Fruit fly (Drosophila melanogaster) whole organism, pupa: ENCODE measurements around the gene IA-2.

Experiments used
- CG10348 ChIP-seq: fragments of 200-800 bp; sonication (Bioruptor generic); IDR thresholded peaks from 2 replicates; pipeline ENCODE4 v1.3.6; 2022; ENCODE audit warnings: missing biosample characterization, missing genetic modification characterization
- CG12605 ChIP-seq: fragments of 200-800 bp; sonication (Bioruptor generic); IDR thresholded peaks from 2 replicates; pipeline ENCODE4 v1.3.6; 2022; ENCODE audit warnings: missing biosample characterization, missing genetic modification characterization
- CG13204 ChIP-seq: fragments of 200-800 bp; sonication (Bioruptor generic); optimal IDR thresholded peaks from 2 replicates; lab custom pipeline; 2018; ENCODE audit warnings: missing biosample characterization, mild to moderate bottlenecking, missing genetic modification characterization, moderate library complexity
- CG14655 ChIP-seq: fragments of 200-800 bp; sonication (Bioruptor generic); optimal IDR thresholded peaks from 3 replicates; lab custom pipeline; 2017; ENCODE audit warnings: mild to moderate bottlenecking, missing biosample characterization, missing genetic modification reagents, missing genetic modification characterization
- CG15710 ChIP-seq: fragments of 200-800 bp; sonication (Bioruptor generic); optimal IDR thresholded peaks from 2 replicates; lab custom pipeline; 2018; ENCODE audit warnings: missing biosample characterization, mild to moderate bottlenecking, missing genetic modification characterization, moderate library complexity
- CG17806 ChIP-seq: fragments of 200-800 bp; sonication (Bioruptor generic); optimal IDR thresholded peaks from 2 replicates; lab custom pipeline; 2018; ENCODE audit warnings: missing biosample characterization, mild to moderate bottlenecking, missing genetic modification characterization, moderate library complexity
- CG32121 ChIP-seq: fragments of 200-800 bp; sonication (Bioruptor generic); IDR thresholded peaks from 2 replicates; pipeline ENCODE4 v1.3.6; 2022; ENCODE audit warnings: missing biosample characterization, missing genetic modification characterization
- CG34367 ChIP-seq: fragments of 200-800 bp; sonication (Bioruptor generic); optimal IDR thresholded peaks from 2 replicates; lab custom pipeline; 2018; ENCODE audit warnings: missing biosample characterization, mild to moderate bottlenecking, missing genetic modification characterization
- CG4496 ChIP-seq: fragments of 200-800 bp; sonication (Bioruptor generic); IDR thresholded peaks from 3 replicates; pipeline ENCODE4 v1.3.6; 2022; ENCODE audit warnings: missing biosample characterization, missing genetic modification characterization
- CG8159 ChIP-seq: fragments of 200-800 bp; sonication (Bioruptor generic); optimal IDR thresholded peaks from 3 replicates; lab custom pipeline; 2018; ENCODE audit warnings: missing biosample characterization, mild to moderate bottlenecking, missing genetic modification characterization, moderate library complexity
- CG8301 ChIP-seq: fragments of 200-800 bp; sonication (Bioruptor generic); optimal IDR thresholded peaks from 2 replicates; lab custom pipeline; 2018; ENCODE audit warnings: missing biosample characterization, mild to moderate bottlenecking, missing genetic modification characterization
- CG9948 ChIP-seq: fragments of 200-800 bp; sonication (Bioruptor generic); optimal IDR thresholded peaks from 2 replicates; lab custom pipeline; 2018; ENCODE audit warnings: missing biosample characterization, mild to moderate bottlenecking, missing genetic modification characterization, moderate library complexity
- D1 ChIP-seq: fragments of 200-800 bp; sonication (Bioruptor generic); optimal IDR thresholded peaks from 2 replicates; lab custom pipeline; 2018; ENCODE audit warnings: missing biosample characterization, mild to moderate bottlenecking, missing genetic modification characterization, moderate library complexity
- EcR ChIP-seq: fragments of 200-800 bp; sonication (Bioruptor generic); optimal IDR thresholded peaks from 3 replicates; lab custom pipeline; 2019; ENCODE audit warnings: missing biosample characterization, missing genetic modification characterization, mild to moderate bottlenecking, moderate library complexity, missing genetic modification reagents
- Ets98B ChIP-seq: fragments of 200-800 bp; sonication (Bioruptor generic); IDR thresholded peaks from 2 replicates; pipeline ENCODE4 v1.3.6; 2022; ENCODE audit warnings: missing biosample characterization, missing genetic modification characterization
- Pif1A ChIP-seq: fragments of 200-800 bp; sonication (Bioruptor generic); optimal IDR thresholded peaks from 3 replicates; lab custom pipeline; 2016; ENCODE audit warnings: missing biosample characterization, missing genetic modification characterization
- Pif1B ChIP-seq: fragments of 200-800 bp; sonication (Bioruptor generic); optimal IDR thresholded peaks from 3 replicates; lab custom pipeline; 2016; ENCODE audit warnings: missing biosample characterization, missing genetic modification characterization
- Snoo ChIP-seq: fragments of 200-800 bp; sonication (Bioruptor generic); optimal IDR thresholded peaks from 3 replicates; lab custom pipeline; 2017; ENCODE audit warnings: missing biosample characterization, mild to moderate bottlenecking, missing genetic modification characterization, inconsistent platforms
- fd96Ca ChIP-seq: fragments of 200-800 bp; sonication (Bioruptor generic); IDR thresholded peaks from 3 replicates; pipeline ENCODE4 v1.3.6; 2022; ENCODE audit warnings: missing biosample characterization, missing genetic modification characterization
- gl ChIP-seq: fragments of 200-800 bp; sonication (Bioruptor generic); optimal IDR thresholded peaks from 2 replicates; lab custom pipeline; 2018; ENCODE audit warnings: missing biosample characterization, mild to moderate bottlenecking, missing genetic modification characterization
- rn ChIP-seq: fragments of 200-800 bp; sonication (Bioruptor generic); IDR thresholded peaks from 2 replicates; pipeline ENCODE4 v1.3.6; 2022; ENCODE audit warnings: missing biosample characterization, missing genetic modification characterization

IA-2 gene

DNA sequence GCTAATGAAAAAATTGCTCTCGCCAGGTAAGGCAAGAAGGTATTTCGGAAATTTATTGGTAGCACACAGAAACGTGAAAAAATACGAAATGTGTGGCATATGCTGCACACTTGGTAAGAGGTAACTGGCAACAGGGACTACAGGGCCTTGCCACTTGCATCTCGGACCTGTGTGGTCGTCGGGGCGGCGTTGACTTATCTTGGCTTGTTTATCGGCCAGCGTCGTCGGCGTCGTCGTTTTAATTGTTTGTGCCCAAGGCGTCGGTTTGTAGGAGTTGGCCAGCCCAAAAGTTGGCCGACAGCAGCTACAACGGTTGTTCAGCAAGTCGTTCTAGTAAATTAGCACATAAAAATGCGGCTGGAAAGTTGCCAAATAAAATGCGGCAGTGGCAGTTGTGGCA lies 18.5 kb upstream of the IA-2 start:
- no peak for TF ChIP-seq CG8159 (tag; lab: Kevin White, UChicago)
- no peak for TF ChIP-seq Ets98B (GFP tag; lab: Robert Waterston, UW)
- no peak for TF ChIP-seq CG9948
- no peak for TF ChIP-seq Snoo (tag; lab: Kevin White, UChicago)
- no peak for TF ChIP-seq CG8301 (tag; lab: Kevin White, UChicago)
- no peak for TF ChIP-seq CG12605
- no peak for TF ChIP-seq CG17806 (tag; lab: Kevin White, UChicago)
- TF ChIP-seq D1 (tag; lab: Kevin White, UChicago): no peak
- TF ChIP-seq CG14655 (GFP tag; lab: Kevin White, UChicago): no peak
- no peak for TF ChIP-seq fd96Ca (GFP tag; lab: Robert Waterston, UW)
- TF ChIP-seq CG34367 (tag; lab: Kevin White, UChicago): no peak
- TF ChIP-seq CG32121 (GFP tag; lab: Robert Waterston, UW): no peak
- no peak for TF ChIP-seq CG4496 (GFP tag; lab: Robert Waterston, UW)
- no peak for TF ChIP-seq rn (GFP tag; lab: Robert Waterston, UW)
- no peak for TF ChIP-seq CG15710
- TF ChIP-seq Pif1A (GFP tag; lab: Kevin White, UChicago): no peak
- no peak for TF ChIP-seq Pif1B (GFP tag; lab: Kevin White, UChicago)
- TF ChIP-seq CG10348 (GFP tag; lab: Robert Waterston, UW): no peak
- TF ChIP-seq EcR (GFP tag; lab: Kevin White, UChicago): no peak

DNA sequence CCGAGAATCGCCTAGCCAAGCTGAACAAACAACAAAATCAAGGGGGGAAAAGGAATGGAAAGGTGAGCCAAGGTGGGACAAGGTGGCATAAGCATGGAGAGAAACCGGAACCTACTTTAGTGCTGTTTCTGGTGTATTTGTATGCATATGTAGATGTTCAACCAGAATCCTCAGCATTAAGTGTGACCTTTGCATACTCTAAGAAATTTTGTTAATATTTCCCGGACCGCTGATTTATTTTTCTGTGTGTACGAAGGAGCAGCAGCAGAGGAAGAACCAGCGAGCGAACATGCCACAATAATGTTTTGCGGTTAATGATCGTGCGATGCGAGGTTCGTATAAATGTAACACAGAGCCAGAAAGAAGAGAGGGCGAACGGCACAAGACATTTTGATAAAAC lies 17.2 kb upstream of the IA-2 start:
- TF ChIP-seq CG17806 (tag; lab: Kevin White, UChicago): peak; percentile 84
- TF ChIP-seq D1 (tag; lab: Kevin White, UChicago): no peak
- peak; percentile 80 for TF ChIP-seq Pif1A (GFP tag; lab: Kevin White, UChicago)
- TF ChIP-seq CG32121 (GFP tag; lab: Robert Waterston, UW): peak; percentile 28; the same call in 1 of the 2 replicates
- TF ChIP-seq CG10348 (GFP tag; lab: Robert Waterston, UW): no peak
- TF ChIP-seq CG8301 (tag; lab: Kevin White, UChicago): peak; percentile 71
- peak; percentile 39 for TF ChIP-seq Ets98B (GFP tag; lab: Robert Waterston, UW)
- TF ChIP-seq EcR (GFP tag; lab: Kevin White, UChicago): peak; percentile 57
- peak; percentile 77 for TF ChIP-seq CG8159 (tag; lab: Kevin White, UChicago)
- TF ChIP-seq CG4496 (GFP tag; lab: Robert Waterston, UW): peak; percentile 83
- peak; percentile 69 for TF ChIP-seq gl (tag; lab: Kevin White, UChicago)
- TF ChIP-seq Snoo (tag; lab: Kevin White, UChicago): peak; percentile 78
- peak; percentile 60 for TF ChIP-seq CG13204 (GFP tag; lab: Kevin White, UChicago)
- TF ChIP-seq CG15710: peak; percentile 86
- peak; percentile 81 for TF ChIP-seq CG14655 (GFP tag; lab: Kevin White, UChicago)
- peak; percentile 80 for TF ChIP-seq fd96Ca (GFP tag; lab: Robert Waterston, UW)
- 0 out of 2 replicates have a peak, but pooled peaks have one; percentile 4 for TF ChIP-seq rn (GFP tag; lab: Robert Waterston, UW)
- TF ChIP-seq Pif1B (GFP tag; lab: Kevin White, UChicago): peak; percentile 65
- TF ChIP-seq CG9948: peak; percentile 84
- peak; percentile 59; the same call in 1 of the 2 replicates for TF ChIP-seq CG12605
- peak; percentile 81 for TF ChIP-seq CG34367 (tag; lab: Kevin White, UChicago)
- TF ChIP-seq, all 21 proteins: peak for 19

DNA sequence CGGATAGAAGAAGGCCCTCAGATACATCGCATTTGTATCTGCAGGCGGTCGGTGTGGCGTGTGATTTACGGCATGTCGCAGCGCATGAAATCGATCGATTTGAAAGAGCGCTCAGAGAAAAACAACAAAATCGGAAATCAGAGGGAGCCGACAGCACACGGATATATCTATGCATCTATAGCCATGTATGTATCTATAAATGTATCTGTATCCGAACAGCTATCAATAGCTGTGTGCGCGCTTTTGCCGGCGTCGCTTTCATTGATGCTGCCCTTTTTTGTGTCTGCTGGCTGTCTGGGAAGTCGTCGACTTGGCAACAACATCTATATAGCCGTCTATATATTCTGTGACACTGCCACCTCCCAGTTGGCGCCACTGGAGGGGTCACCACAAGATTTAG lies 16.7 kb upstream of the IA-2 start:
- TF ChIP-seq CG12605 (no peak), fd96Ca (GFP tag; lab: Robert Waterston, UW) (no peak), EcR (GFP tag; lab: Kevin White, UChicago) (no peak), CG34367 (tag; lab: Kevin White, UChicago) (no peak), CG14655 (GFP tag; lab: Kevin White, UChicago) (no peak), CG8159 (tag; lab: Kevin White, UChicago) (no peak), Pif1A (GFP tag; lab: Kevin White, UChicago) (no peak), rn (GFP tag; lab: Robert Waterston, UW) (no peak), Ets98B (GFP tag; lab: Robert Waterston, UW) (no peak), CG9948 (no peak), CG15710 (no peak)
- TF ChIP-seq, all 21 proteins: peak for 0

DNA sequence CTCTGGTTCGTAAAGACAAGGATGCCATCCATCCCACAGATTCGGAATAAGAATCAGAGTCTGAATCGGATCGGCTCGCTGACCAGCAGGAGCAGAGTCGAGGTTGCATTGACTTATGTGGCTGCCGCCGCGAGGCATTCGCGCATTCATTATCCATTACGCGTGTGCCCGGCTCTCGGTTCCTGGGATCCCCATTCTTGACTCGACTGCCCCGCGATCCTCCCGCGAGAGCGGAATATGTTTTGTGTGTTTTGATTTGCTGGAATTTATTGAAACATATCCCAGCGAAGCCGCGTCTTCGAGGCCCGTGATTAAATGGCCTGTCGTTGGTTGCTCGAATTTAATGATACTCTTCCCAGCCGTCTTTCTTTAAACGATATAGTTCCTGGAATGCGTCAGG lies 15.8 kb upstream of the IA-2 start:
- TF ChIP-seq EcR (GFP tag; lab: Kevin White, UChicago): no peak
- no peak for TF ChIP-seq gl (tag; lab: Kevin White, UChicago)
- TF ChIP-seq CG13204 (GFP tag; lab: Kevin White, UChicago): no peak
- TF ChIP-seq Snoo (tag; lab: Kevin White, UChicago): no peak
- TF ChIP-seq CG4496 (GFP tag; lab: Robert Waterston, UW): no peak
- TF ChIP-seq Pif1A (GFP tag; lab: Kevin White, UChicago): no peak
- TF ChIP-seq CG9948: no peak
- no peak for TF ChIP-seq CG32121 (GFP tag; lab: Robert Waterston, UW)

DNA sequence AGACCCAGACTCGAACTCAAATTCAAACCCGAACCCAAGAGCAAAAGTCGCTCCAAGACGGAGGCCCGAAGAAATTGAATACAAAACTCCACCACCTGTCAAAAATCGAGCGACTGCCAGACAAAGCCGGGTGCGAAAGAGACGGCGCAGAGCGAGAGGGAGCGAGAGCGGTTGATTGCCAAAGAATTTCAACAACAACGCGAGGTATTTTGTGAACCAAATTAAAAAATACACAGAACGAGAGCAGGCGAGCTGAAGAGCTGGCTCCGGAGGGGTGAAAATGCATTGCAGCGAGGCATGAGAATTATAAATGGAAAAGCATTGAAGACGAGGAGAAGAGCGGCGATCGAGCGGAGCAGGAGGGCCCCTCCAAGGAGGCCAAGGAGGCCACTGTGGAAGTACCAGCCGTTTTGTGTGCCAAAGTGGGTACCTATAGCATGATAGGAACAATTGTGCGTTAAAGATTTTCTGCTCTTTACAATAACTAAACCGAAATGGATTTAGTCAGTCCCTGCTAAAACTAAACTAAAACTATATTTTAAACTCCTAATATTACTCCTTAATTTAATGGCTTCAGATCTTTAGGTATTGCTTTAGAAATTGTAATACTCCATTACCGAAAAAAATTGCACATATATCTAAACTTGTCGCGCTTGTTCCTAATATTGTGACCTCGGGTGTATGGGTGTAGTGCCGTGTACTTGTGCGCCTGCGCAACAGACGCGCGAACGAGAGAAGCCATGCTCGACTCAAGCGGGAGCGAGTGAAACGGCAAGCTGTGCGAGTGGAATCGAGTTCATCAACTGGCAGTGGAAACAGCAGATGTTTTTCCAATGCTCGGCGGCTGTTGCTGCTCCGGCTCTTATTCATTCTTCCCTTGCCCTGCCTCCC lies 14.9 kb upstream of the IA-2 start:
- TF ChIP-seq CG4496 (GFP tag; lab: Robert Waterston, UW) (peak; percentile 9; the same call in 1 of the 3 replicates), gl (tag; lab: Kevin White, UChicago) (peak; percentile 51), CG13204 (GFP tag; lab: Kevin White, UChicago) (peak; percentile 43), CG14655 (GFP tag; lab: Kevin White, UChicago) (peak; percentile 69), fd96Ca (GFP tag; lab: Robert Waterston, UW) (no peak; the same call in 2 of the 3 replicates), CG10348 (GFP tag; lab: Robert Waterston, UW) (no peak), Snoo (tag; lab: Kevin White, UChicago) (peak; percentile 68), CG8159 (tag; lab: Kevin White, UChicago) (peak; percentile 85), CG15710 (peak; percentile 76), Pif1A (GFP tag; lab: Kevin White, UChicago) (peak; percentile 66), CG32121 (GFP tag; lab: Robert Waterston, UW) (peak; percentile 10; the same call in 1 of the 2 replicates), CG12605 (0 out of 2 replicates have a peak, but pooled peaks have one; percentile 14), CG9948 (peak; percentile 68), EcR (GFP tag; lab: Kevin White, UChicago) (peak; percentile 1), CG8301 (tag; lab: Kevin White, UChicago) (peak; percentile 57), Pif1B (GFP tag; lab: Kevin White, UChicago) (peak; percentile 47), D1 (tag; lab: Kevin White, UChicago) (peak; percentile 44), CG34367 (tag; lab: Kevin White, UChicago) (peak; percentile 66), rn (GFP tag; lab: Robert Waterston, UW) (no peak), CG17806 (tag; lab: Kevin White, UChicago) (peak; percentile 63), Ets98B (GFP tag; lab: Robert Waterston, UW) (no peak)
